Fruit fly (Drosophila melanogaster): Measurements from ENCODE around the gene Clp.

Clp gene

DNA sequence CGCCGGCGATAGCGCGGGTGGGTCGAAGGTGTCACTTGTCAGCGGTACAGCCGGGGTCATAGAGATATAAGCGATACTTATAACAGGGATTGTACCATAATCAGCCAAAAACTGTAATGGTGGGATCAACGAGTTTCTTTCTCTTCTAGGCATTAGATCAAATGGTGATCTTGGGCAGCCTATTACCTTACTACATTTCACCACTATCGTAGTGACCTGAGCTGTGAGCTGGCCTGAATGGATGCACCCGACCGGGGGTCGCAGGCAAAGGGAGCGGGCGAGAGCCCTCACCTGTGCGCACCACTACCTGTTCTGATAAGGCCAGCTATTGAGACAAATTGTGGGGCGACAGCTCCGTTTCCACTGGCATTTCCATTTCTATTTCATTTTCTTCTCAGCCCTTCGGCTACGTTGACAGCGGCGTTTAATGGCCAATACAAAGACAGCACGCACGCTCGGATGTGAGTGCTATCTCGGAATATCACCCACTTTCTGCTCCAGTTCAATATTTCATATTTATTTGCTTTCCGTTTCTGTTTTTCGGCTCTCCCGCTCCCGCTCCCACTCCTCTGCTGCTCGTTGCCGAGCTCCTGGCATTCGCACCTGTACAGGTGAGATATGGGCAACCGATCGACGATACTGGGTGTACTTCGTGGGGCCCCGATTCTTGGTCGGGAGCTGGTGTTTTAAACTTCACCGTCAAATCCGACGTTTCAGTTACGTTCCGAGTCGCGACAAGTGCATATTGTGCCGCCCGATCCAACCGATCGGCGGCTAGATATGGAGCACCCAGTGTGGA lies 37.1 kb downstream of the Clp start:
- TF ChIP-seq wor (GFP tag; IDR thresholded peaks at IDR 0.05) (peak; percentile 83), tin (GFP tag; optimal IDR thresholded peaks at IDR 0.05) (peak; percentile 46), pb (GFP tag; optimal IDR thresholded peaks at IDR 0.05) (peak; percentile 55), Lpt (GFP tag; optimal IDR thresholded peaks at IDR 0.05) (no peak), Hmx (GFP tag; optimal IDR thresholded peaks at IDR 0.05) (no peak), Nf-YA (GFP tag; IDR thresholded peaks at IDR 0.05) (peak; percentile 81), CG17568 (GFP tag; optimal IDR thresholded peaks at IDR 0.05) (no peak), Awh (GFP tag; IDR thresholded peaks at IDR 0.05) (peak; percentile 90), Drgx (GFP tag; IDR thresholded peaks at IDR 0.05) (peak; percentile 49), nerfin-1 (tag; optimal IDR thresholded peaks at IDR 0.05) (peak; percentile 66), BtbVII (GFP tag; optimal IDR thresholded peaks at IDR 0.05) (peak; percentile 10), cwo (GFP tag; optimal IDR thresholded peaks at IDR 0.05) (peak; percentile 65), ro (GFP tag; IDR thresholded peaks at IDR 0.05) (peak; percentile 44; the same call in 1 of the 2 replicates), CG14667 (GFP tag; IDR thresholded peaks at IDR 0.05) (peak; percentile 74), CG5180 (GFP tag; optimal IDR thresholded peaks at IDR 0.05) (peak; percentile 61), knrl (GFP tag; IDR thresholded peaks at IDR 0.05; ENCODE audit: partially characterized antibody) (no peak), shn (GFP tag; optimal IDR thresholded peaks at IDR 0.05) (peak; percentile 47), rib (GFP tag; IDR thresholded peaks at IDR 0.05) (peak; percentile 27; the same call in 1 of the 2 replicates), kay (GFP tag; optimal IDR thresholded peaks at IDR 0.05) (peak; percentile 47), CG4328 (GFP tag; optimal IDR thresholded peaks at IDR 0.05) (no peak), gt (GFP tag; IDR thresholded peaks at IDR 0.05) (peak; percentile 68), CG18011 (GFP tag; optimal IDR thresholded peaks at IDR 0.05) (no peak), HLH4C (GFP tag; IDR thresholded peaks at IDR 0.05; ENCODE audit: partially characterized antibody) (no peak), Xrp1 (GFP tag; IDR thresholded peaks at IDR 0.05) (peak; percentile 93), scrt (GFP tag; optimal IDR thresholded peaks at IDR 0.05) (peak; percentile 33), CG17359 (tag; optimal IDR thresholded peaks at IDR 0.05) (peak; percentile 89), CG2199 (GFP tag; IDR thresholded peaks at IDR 0.05) (peak; percentile 83; the same call in 1 of the 3 replicates), CG10366 (GFP tag; IDR thresholded peaks at IDR 0.05) (peak; percentile 90), Nf-YC (tag; optimal IDR thresholded peaks at IDR 0.05) (peak; percentile 23), Dp (GFP tag; optimal IDR thresholded peaks at IDR 0.05) (no peak), CG12104 (GFP tag; optimal IDR thresholded peaks at IDR 0.05) (peak; percentile 3), Taf1 (GFP tag; IDR thresholded peaks at IDR 0.05) (peak; percentile 53; the same call in 1 of the 2 replicates), crc (GFP tag; optimal IDR thresholded peaks at IDR 0.05) (peak; percentile 67), nerfin-2 (GFP tag; IDR thresholded peaks at IDR 0.05; ENCODE audit: partially characterized antibody) (no peak), Mes4 (GFP tag; optimal IDR thresholded peaks at IDR 0.05) (peak; percentile 24), CG12769 (tag; optimal IDR thresholded peaks at IDR 0.05) (peak; percentile 81), CG12391 (tag; optimal IDR thresholded peaks at IDR 0.05) (peak; percentile 77), Stat92E (GFP tag; optimal IDR thresholded peaks at IDR 0.05) (peak in 1 of 3 experiments; percentile 48), Elba2 (GFP tag; optimal IDR thresholded peaks at IDR 0.05) (no peak), bowl (GFP tag; IDR thresholded peaks at IDR 0.05) (0 out of 2 replicates have a peak, but pooled peaks have one; percentile 45), hb (GFP tag; IDR thresholded peaks at IDR 0.05; ENCODE audit: partially characterized antibody) (no peak), CG13894 (tag; optimal IDR thresholded peaks at IDR 0.05) (no peak), CG30020 (tag; optimal IDR thresholded peaks at IDR 0.05) (peak; percentile 9), Mad (GFP tag; optimal IDR thresholded peaks at IDR 0.05) (peak; percentile 36), Spps (tag; optimal IDR thresholded peaks at IDR 0.05) (peak; percentile 49), Rfx (GFP tag; IDR thresholded peaks at IDR 0.05) (peak; percentile 76), Fer3 (tag; optimal IDR thresholded peaks at IDR 0.05) (peak; percentile 67), prd (optimal IDR thresholded peaks at IDR 0.05) (no peak), prd (GFP tag; IDR thresholded peaks at IDR 0.05) (peak; percentile 89)
